Fruit fly (Drosophila melanogaster): ENCODE results near the gene tHMG2.

DNA sequence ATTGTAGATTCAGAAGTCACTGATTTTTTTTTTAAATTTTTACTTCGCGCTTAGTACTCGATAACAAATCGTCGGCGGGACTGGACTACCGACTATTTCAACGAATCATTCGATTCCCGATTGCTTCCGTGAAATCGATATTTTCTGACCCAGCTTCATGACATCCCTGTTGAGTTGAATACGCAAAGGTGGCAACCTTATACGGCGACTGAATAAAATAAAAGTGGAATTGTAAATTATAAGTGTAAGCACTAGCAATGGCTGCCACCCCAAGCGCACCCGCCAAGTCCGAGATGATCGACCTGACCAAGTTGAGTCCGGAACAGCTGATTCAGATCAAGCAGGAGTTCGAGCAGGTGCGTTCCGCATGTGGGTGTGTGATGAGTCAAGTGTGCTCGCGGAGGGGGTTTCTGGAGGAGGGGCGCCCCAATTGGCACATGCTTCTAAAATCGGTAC is 5.7 kb upstream of the tHMG2 start, which contains the start of gene Pfdn5:
- no peak for TF ChIP-seq ttk (optimal IDR thresholded peaks at IDR 0.05)
- no peak for TF ChIP-seq Sin3A (optimal IDR thresholded peaks at IDR 0.05)
- no peak for TF ChIP-seq h (optimal IDR thresholded peaks at IDR 0.05)
